Fruit fly (Drosophila melanogaster) whole organism, embryonic: ENCODE measurements around the gene CG13694.

ENCODE experiments used
- Antp ChIP-seq: fragments of 200-800 bp; sonication (Bioruptor generic); optimal IDR thresholded peaks from 3 replicates; lab custom pipeline; 2016; ENCODE audit warnings: missing biosample characterization, missing genetic modification characterization
- B-H1 ChIP-seq: fragments of 200-800 bp; sonication (Bioruptor generic); IDR thresholded peaks from 3 replicates; pipeline ENCODE4 v1.3.6; 2022; ENCODE audit warnings: missing biosample characterization, missing genetic modification characterization
- CG10147 ChIP-seq: fragments of 200-800 bp; sonication (Bioruptor generic); optimal IDR thresholded peaks from 2 replicates; lab custom pipeline; 2019; ENCODE audit warnings: missing biosample characterization, mild to moderate bottlenecking, missing genetic modification characterization, moderate library complexity
- CG10366 ChIP-seq: fragments of 200-800 bp; sonication (Bioruptor generic); IDR thresholded peaks from 2 replicates; pipeline ENCODE4 v1.3.6; 2022; ENCODE audit warnings: missing biosample characterization, missing genetic modification characterization
- CG10654 ChIP-seq: fragments of 200-800 bp; sonication (Bioruptor generic); optimal IDR thresholded peaks from 2 replicates; lab custom pipeline; 2016; ENCODE audit warnings: missing biosample characterization, missing genetic modification characterization
- CG10959 ChIP-seq: fragments of 200-800 bp; sonication (Bioruptor generic); IDR thresholded peaks from 2 replicates; pipeline ENCODE4 v1.3.6; 2022; ENCODE audit warnings: missing biosample characterization, missing genetic modification characterization
- CG12071 ChIP-seq: fragments of 200-800 bp; sonication (Bioruptor generic); optimal IDR thresholded peaks from 3 replicates; lab custom pipeline; 2018; ENCODE audit warnings: missing biosample characterization, mild to moderate bottlenecking, missing genetic modification characterization
- CG13894 ChIP-seq: fragments of 200-800 bp; sonication (Bioruptor generic); optimal IDR thresholded peaks from 3 replicates; lab custom pipeline; 2018; ENCODE audit warnings: missing biosample characterization, mild to moderate bottlenecking, missing genetic modification characterization, moderate library complexity
- CG1603 ChIP-seq: fragments of 200-800 bp; sonication (Bioruptor generic); optimal IDR thresholded peaks from 2 replicates; lab custom pipeline; 2019; ENCODE audit warnings: missing biosample characterization, mild to moderate bottlenecking, missing genetic modification characterization, moderate library complexity
- CG17568 ChIP-seq: fragments of 200-800 bp; sonication (Bioruptor generic); optimal IDR thresholded peaks from 2 replicates; lab custom pipeline; 2018; ENCODE audit warnings: missing biosample characterization, mild to moderate bottlenecking, missing genetic modification characterization, moderate library complexity
- CG18619 ChIP-seq: fragments of 200-800 bp; sonication (Bioruptor generic); optimal IDR thresholded peaks from 3 replicates; lab custom pipeline; 2017; ENCODE audit warnings: missing biosample characterization, mild to moderate bottlenecking, missing genetic modification characterization
- CG3065 ChIP-seq: fragments of 200-800 bp; sonication (Bioruptor generic); optimal IDR thresholded peaks from 2 replicates; lab custom pipeline; 2016; ENCODE audit warnings: missing biosample characterization, missing genetic modification characterization
- CG3838 ChIP-seq: fragments of 200-800 bp; sonication (Bioruptor generic); optimal IDR thresholded peaks from 3 replicates; lab custom pipeline; 2016; ENCODE audit warnings: missing biosample characterization, missing genetic modification characterization
- CG42726 ChIP-seq: fragments of 200-800 bp; sonication (Bioruptor generic); IDR thresholded peaks from 2 replicates; pipeline ENCODE4 v1.3.6; 2022; ENCODE audit warnings: missing biosample characterization, missing genetic modification characterization; ENCODE audit not compliant: partially characterized antibody
- CG4360 ChIP-seq: fragments of 200-800 bp; sonication (Bioruptor generic); IDR thresholded peaks from 2 replicates; pipeline ENCODE4 v1.3.6; 2022; ENCODE audit warnings: missing biosample characterization, missing genetic modification characterization
- CG4820 ChIP-seq: fragments of 200-800 bp; sonication (Bioruptor generic); optimal IDR thresholded peaks from 3 replicates; lab custom pipeline; 2016; ENCODE audit warnings: missing biosample characterization, missing genetic modification characterization
- CG6683 ChIP-seq: fragments of 200-800 bp; sonication (Bioruptor generic); optimal IDR thresholded peaks from 2 replicates; lab custom pipeline; 2017; ENCODE audit warnings: missing biosample characterization, mild to moderate bottlenecking, missing genetic modification characterization, missing genetic modification reagents
- CG8290 ChIP-seq, 3 experiments: fragments of 200-800 bp; sonication (Bioruptor generic); optimal IDR thresholded peaks; 2 replicates each; lab custom pipeline; 2016 to 2019; ENCODE audit warnings: missing biosample characterization in 3 of 3, missing genetic modification characterization in 3 of 3, mild to moderate bottlenecking in 2 of 3, moderate library complexity in 1 of 3
- CG8388 ChIP-seq: fragments of 200-800 bp; sonication (Bioruptor generic); optimal IDR thresholded peaks from 2 replicates; lab custom pipeline; 2019; ENCODE audit warnings: missing biosample characterization, mild to moderate bottlenecking, missing genetic modification characterization, moderate library complexity
- D19A ChIP-seq: fragments of 200-800 bp; optimal IDR thresholded peaks from 3 replicates; lab custom pipeline; 2019; ENCODE audit warnings: missing biosample characterization, mild to moderate bottlenecking, missing genetic modification characterization, moderate library complexity
- E2f2 ChIP-seq: fragments of 200-800 bp; sonication (Bioruptor generic); IDR thresholded peaks from 2 replicates; pipeline ENCODE4 v1.3.6; 2022; ENCODE audit warnings: missing biosample characterization, missing genetic modification characterization
- Gsc ChIP-seq: fragments of 200-800 bp; sonication (Bioruptor generic); IDR thresholded peaks from 2 replicates; pipeline ENCODE4 v1.3.6; 2022; ENCODE audit warnings: missing biosample characterization, missing genetic modification characterization
- H2.0 ChIP-seq: fragments of 200-800 bp; sonication (Bioruptor generic); IDR thresholded peaks from 2 replicates; pipeline ENCODE4 v1.3.6; 2022; ENCODE audit warnings: missing biosample characterization, missing genetic modification characterization
- Hmr ChIP-seq: fragments of 200-800 bp; sonication (Bioruptor generic); optimal IDR thresholded peaks from 3 replicates; lab custom pipeline; 2017; ENCODE audit warnings: mild to moderate bottlenecking, missing biosample characterization, missing genetic modification reagents, missing genetic modification characterization
- Hr39 ChIP-seq: fragments of >200 bp; optimal IDR thresholded peaks from 2 replicates; lab custom pipeline; 2017
- Lhr ChIP-seq: fragments of 200-800 bp; sonication (Bioruptor generic); optimal IDR thresholded peaks from 3 replicates; lab custom pipeline; 2017; ENCODE audit warnings: mild to moderate bottlenecking, missing biosample characterization, missing genetic modification reagents, missing genetic modification characterization
- Lpt ChIP-seq: fragments of >200 bp; optimal IDR thresholded peaks from 2 replicates; lab custom pipeline; 2018; ENCODE audit warnings: missing biosample characterization, missing genetic modification characterization
- Meics ChIP-seq: fragments of 200-800 bp; sonication (Bioruptor generic); optimal IDR thresholded peaks from 2 replicates; lab custom pipeline; 2017; ENCODE audit warnings: missing biosample characterization, mild to moderate bottlenecking, missing genetic modification characterization
- Myb ChIP-seq: fragments of 200-800 bp; sonication (Bioruptor generic); optimal IDR thresholded peaks from 2 replicates; lab custom pipeline; 2016; ENCODE audit warnings: missing biosample characterization, missing genetic modification characterization
- Neu2 ChIP-seq: fragments of 200-800 bp; sonication (Bioruptor generic); optimal IDR thresholded peaks from 3 replicates; lab custom pipeline; 2016; ENCODE audit warnings: missing biosample characterization, missing genetic modification characterization, borderline replicate concordance
- PHDP ChIP-seq: fragments of 200-800 bp; sonication (Bioruptor generic); optimal IDR thresholded peaks from 3 replicates; lab custom pipeline; 2018; ENCODE audit warnings: missing biosample characterization, mild to moderate bottlenecking, missing genetic modification characterization, moderate library complexity
- bab2 ChIP-seq: fragments of 200-800 bp; sonication (Bioruptor generic); optimal IDR thresholded peaks from 2 replicates; lab custom pipeline; 2016; ENCODE audit warnings: missing biosample characterization, missing genetic modification characterization
- bigmax ChIP-seq: fragments of 200-800 bp; sonication (Bioruptor generic); optimal IDR thresholded peaks from 2 replicates; lab custom pipeline; 2018; ENCODE audit warnings: missing biosample characterization, mild to moderate bottlenecking, missing genetic modification characterization
- chn ChIP-seq: fragments of 200-800 bp; sonication (Bioruptor generic); optimal IDR thresholded peaks from 2 replicates; lab custom pipeline; 2016; ENCODE audit warnings: missing biosample characterization, missing genetic modification characterization
- crc ChIP-seq: fragments of 200-800 bp; sonication (Bioruptor generic); optimal IDR thresholded peaks from 2 replicates; lab custom pipeline; 2016; ENCODE audit warnings: missing biosample characterization, missing genetic modification characterization
- cwo ChIP-seq: fragments of 200-800 bp; sonication (Bioruptor generic); optimal IDR thresholded peaks from 3 replicates; lab custom pipeline; 2017; ENCODE audit warnings: missing biosample characterization, missing genetic modification characterization, mild to moderate bottlenecking, moderate library complexity, missing genetic modification reagents
- en ChIP-seq: fragments of 200-800 bp; sonication (Bioruptor generic); optimal IDR thresholded peaks from 2 replicates; lab custom pipeline; 2016; ENCODE audit warnings: missing biosample characterization, missing genetic modification characterization
- exex ChIP-seq: fragments of 200-800 bp; sonication (Bioruptor generic); optimal IDR thresholded peaks from 4 replicates; lab custom pipeline; 2018; ENCODE audit warnings: missing biosample characterization, mild to moderate bottlenecking, missing genetic modification characterization, moderate library complexity
- hth ChIP-seq: fragments of >200 bp; optimal IDR thresholded peaks from 2 replicates; lab custom pipeline; 2017; ENCODE audit warnings: inconsistent platforms
- kah ChIP-seq: fragments of 200-800 bp; sonication (Bioruptor generic); optimal IDR thresholded peaks from 2 replicates; lab custom pipeline; 2018; ENCODE audit warnings: missing biosample characterization, mild to moderate bottlenecking, missing genetic modification characterization
- kay ChIP-seq: fragments of 200-800 bp; sonication (Bioruptor generic); optimal IDR thresholded peaks from 2 replicates; lab custom pipeline; 2016; ENCODE audit warnings: missing biosample characterization, missing genetic modification characterization
- klu ChIP-seq: fragments of 200-800 bp; sonication (Bioruptor generic); IDR thresholded peaks from 2 replicates; pipeline ENCODE4 v1.3.6; 2022; ENCODE audit warnings: missing biosample characterization, missing genetic modification characterization
- nmo ChIP-seq: fragments of 200-800 bp; sonication (Bioruptor generic); optimal IDR thresholded peaks from 2 replicates; lab custom pipeline; 2018; ENCODE audit warnings: missing biosample characterization, mild to moderate bottlenecking, missing genetic modification characterization, moderate library complexity
- odd ChIP-seq: fragments of 200-800 bp; sonication (Bioruptor generic); optimal IDR thresholded peaks from 2 replicates; lab custom pipeline; 2017; ENCODE audit warnings: missing biosample characterization, mild to moderate bottlenecking, missing genetic modification characterization
- org-1 ChIP-seq: fragments of 200-800 bp; sonication (Bioruptor generic); optimal IDR thresholded peaks from 2 replicates; lab custom pipeline; 2017; ENCODE audit warnings: missing biosample characterization, missing genetic modification characterization
- pb ChIP-seq: fragments of 200-800 bp; sonication (Bioruptor generic); optimal IDR thresholded peaks from 3 replicates; lab custom pipeline; 2016; ENCODE audit warnings: missing biosample characterization, missing genetic modification characterization
- pfk ChIP-seq: fragments of 200-800 bp; sonication (Bioruptor generic); optimal IDR thresholded peaks from 2 replicates; lab custom pipeline; 2018; ENCODE audit warnings: missing biosample characterization, mild to moderate bottlenecking, missing genetic modification characterization, moderate library complexity
- pnt ChIP-seq: fragments of 200-800 bp; sonication (Bioruptor generic); optimal IDR thresholded peaks from 3 replicates; lab custom pipeline; 2016; ENCODE audit warnings: missing biosample characterization, missing genetic modification characterization
- rib ChIP-seq: fragments of 200-800 bp; sonication (Bioruptor generic); IDR thresholded peaks from 2 replicates; pipeline ENCODE4 v1.3.6; 2022; ENCODE audit warnings: missing biosample characterization, missing genetic modification characterization
- tna ChIP-seq: fragments of 200-800 bp; sonication (Bioruptor generic); IDR thresholded peaks from 2 replicates; pipeline ENCODE4 v1.3.6; 2022; ENCODE audit warnings: missing biosample characterization, missing genetic modification characterization; ENCODE audit not compliant: partially characterized antibody
- z ChIP-seq: fragments of 200-800 bp; sonication (Bioruptor generic); IDR thresholded peaks from 3 replicates; pipeline ENCODE4 v1.3.6; 2022; ENCODE audit warnings: missing biosample characterization, missing genetic modification characterization

The CG13694 gene

DNA sequence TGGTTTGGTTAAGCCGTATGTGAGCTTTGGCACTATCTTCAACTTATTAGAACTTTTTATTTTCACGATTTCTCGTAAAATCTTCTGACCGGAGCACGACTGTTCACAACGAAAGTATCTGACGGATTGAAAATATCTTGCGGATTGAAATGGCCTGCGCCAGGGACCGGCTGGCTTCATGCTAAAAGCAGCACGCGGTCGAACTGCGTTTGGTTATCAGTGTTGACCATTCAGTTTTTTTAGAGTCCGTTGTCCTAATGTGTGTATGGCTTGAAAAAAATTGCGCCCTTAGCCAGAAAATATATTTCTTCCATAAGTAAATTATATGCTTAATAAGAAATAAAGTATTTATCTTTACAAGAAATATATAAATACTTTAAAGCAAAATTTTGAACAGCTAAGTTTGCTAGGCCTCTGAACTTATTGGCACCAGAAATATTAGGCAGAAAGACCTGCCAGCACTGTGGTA lies 29.0 kb downstream of the CG13694 start, which contains the start of gene net (continued):
- TF ChIP-seq Neu2 (GFP tag; lab: Kevin White, UChicago) = no peak
- peak; percentile 71 for TF ChIP-seq CG18619 (GFP tag; lab: Kevin White, UChicago)
- TF ChIP-seq B-H1 (GFP tag; lab: Robert Waterston, UW) = no peak
- TF ChIP-seq chn = no peak
- peak; percentile 77 for TF ChIP-seq PHDP (tag; lab: Kevin White, UChicago)
- TF ChIP-seq Myb (GFP tag; lab: Kevin White, UChicago) = no peak
- TF ChIP-seq org-1 (GFP tag; lab: Kevin White, UChicago) = peak; percentile 60
- TF ChIP-seq hth (lab: Kevin White, UChicago) = no peak
- TF ChIP-seq Meics (GFP tag; lab: Kevin White, UChicago) = peak; percentile 84
- TF ChIP-seq bab2 (GFP tag; lab: Kevin White, UChicago) = no peak
- peak; percentile 80 for TF ChIP-seq CG10147 (GFP tag; lab: Kevin White, UChicago)
- peak; percentile 64 for TF ChIP-seq exex (tag; lab: Kevin White, UChicago)
- no peak for TF ChIP-seq CG4360 (GFP tag; lab: Robert Waterston, UW)
- peak; percentile 53 for TF ChIP-seq CG8388
- TF ChIP-seq CG10654 (GFP tag; lab: Kevin White, UChicago) = peak; percentile 17
- TF ChIP-seq CG1603 = no peak
- TF ChIP-seq kay = no peak
- TF ChIP-seq kah (GFP tag; lab: Kevin White, UChicago) = peak; percentile 60
- TF ChIP-seq pnt (GFP tag; lab: Kevin White, UChicago) = no peak
- peak; percentile 73 for TF ChIP-seq cwo
- peak; percentile 58 for TF ChIP-seq CG6683 (GFP tag; lab: Kevin White, UChicago)
- TF ChIP-seq CG12071 (GFP tag; lab: Kevin White, UChicago) = no peak
- peak; percentile 45 for TF ChIP-seq CG8290 (GFP tag; optimal IDR thresholded peaks at IDR 0.05; lab: Kevin White, UChicago)
- peak in 1 of 2 experiments; percentile 48 for TF ChIP-seq CG8290 (tag; optimal IDR thresholded peaks at IDR 0.05; lab: Kevin White, UChicago)
- no peak for TF ChIP-seq CG3838
- peak; percentile 26; the same call in 1 of the 2 replicates for TF ChIP-seq CG10366 (GFP tag; lab: Robert Waterston, UW)
- TF ChIP-seq Lpt (GFP tag; lab: Kevin White, UChicago) = no peak
- TF ChIP-seq nmo (GFP tag; lab: Kevin White, UChicago) = peak; percentile 64
- TF ChIP-seq crc (GFP tag; lab: Kevin White, UChicago) = no peak
- TF ChIP-seq D19A (tag; lab: Kevin White, UChicago) = peak; percentile 71
- no peak for TF ChIP-seq klu (GFP tag; lab: Robert Waterston, UW)
- no peak for TF ChIP-seq H2.0 (GFP tag; lab: Robert Waterston, UW)
- no peak for TF ChIP-seq tna (GFP tag; lab: Robert Waterston, UW)
- TF ChIP-seq Gsc = no peak
- TF ChIP-seq odd = peak; percentile 74
- no peak for TF ChIP-seq pb
- peak; percentile 12; the same call in 1 of the 2 replicates for TF ChIP-seq E2f2 (GFP tag; lab: Robert Waterston, UW)
- TF ChIP-seq Hmr (GFP tag; lab: Kevin White, UChicago) = peak; percentile 83
- no peak for TF ChIP-seq en (GFP tag; lab: Kevin White, UChicago)
- no peak for TF ChIP-seq CG10959 (GFP tag; lab: Robert Waterston, UW)
- peak; percentile 69 for TF ChIP-seq CG17568 (GFP tag; lab: Kevin White, UChicago)
- TF ChIP-seq CG13894 (tag; lab: Kevin White, UChicago) = peak; percentile 85
- TF ChIP-seq Hr39 (lab: Kevin White, UChicago) = no peak
- peak; percentile 26; the same call in 1 of the 2 replicates for TF ChIP-seq CG42726 (GFP tag; lab: Robert Waterston, UW)
- no peak for TF ChIP-seq z (GFP tag; lab: Robert Waterston, UW)
- TF ChIP-seq CG3065 (GFP tag; lab: Kevin White, UChicago) = no peak
- no peak for TF ChIP-seq rib (GFP tag; lab: Robert Waterston, UW)
- no peak for TF ChIP-seq pfk
- TF ChIP-seq Antp = no peak
- TF ChIP-seq bigmax (GFP tag; lab: Kevin White, UChicago) = no peak
- TF ChIP-seq CG4820 (GFP tag; lab: Kevin White, UChicago) = peak; percentile 21
- peak; percentile 25 for TF ChIP-seq Lhr (GFP tag; lab: Kevin White, UChicago)
